Worm (Caenorhabditis elegans) whole organism, midembryonic: ENCODE data around the gene ceh-81.

Experiments
- cog-1 ChIP-seq: sonication (generic microtip); optimal IDR thresholded peaks from 2 replicates; lab custom pipeline; 2016; ENCODE audit warnings: missing genetic modification characterization, missing compliant biosample characterization
- flt-1 ChIP-seq: fragments of 200-800 bp; sonication (Bioruptor generic); IDR thresholded peaks from 2 replicates; pipeline ENCODE4 v1.3.6; 2022; ENCODE audit warnings: missing genetic modification characterization, missing compliant biosample characterization
- klf-2 ChIP-seq: fragments of 200-800 bp; sonication (Bioruptor generic); conservative IDR thresholded peaks from 2 replicates; pipeline ENCODE4 v1.3.6; 2022; ENCODE audit warnings: missing genetic modification reagents, missing genetic modification characterization, missing compliant biosample characterization
- med-1 ChIP-seq: sonication (generic microtip); optimal IDR thresholded peaks from 2 replicates; lab custom pipeline; 2017; ENCODE audit warnings: missing genetic modification characterization, mild to moderate bottlenecking, missing compliant biosample characterization, antibody characterized with exemption, missing genetic modification reagents; ENCODE audit not compliant: insufficient read depth
- tab-1 ChIP-seq: fragments of 200-800 bp; sonication (Bioruptor generic); IDR thresholded peaks from 2 replicates; pipeline ENCODE4 v1.3.6; 2022; ENCODE audit warnings: missing genetic modification characterization, missing compliant biosample characterization

- TF ChIP-seq med-1 (GFP tag; lab: Kevin White, UChicago) (no peak), flt-1 (no peak), tab-1 (GFP tag; lab: Robert Waterston, UW) (no peak), klf-2 (no peak), cog-1 (tag; lab: Kevin White, UChicago) (no peak)
Observed at ce11 chrII:1692827-1693226, 37.4 kb upstream of the ceh-81 start, which contains the start of gene fbxc-21.
